Worm (Caenorhabditis elegans): ENCODE data around the gene K08B4.7.

- TF ChIP-seq ref-1 (GFP tag; conservative IDR thresholded peaks at IDR 0.05) (no peak), klf-2 (GFP tag; conservative IDR thresholded peaks at IDR 0.05) (no peak)
These were observed 20.1 kb upstream of the K08B4.7 start, which contains the start of gene M03D4.3 for ce11 chrIV:6112291-6112690.

Data from whole organism, midembryonic.